Fruit fly (Drosophila melanogaster): ENCODE data around the gene spn-D.

- TF ChIP-seq gsb (GFP tag; IDR thresholded peaks at IDR 0.05) (no peak), dimm (GFP tag; IDR thresholded peaks at IDR 0.05) (no peak), Taf1 (GFP tag; IDR thresholded peaks at IDR 0.05) (no peak), CG6791 (GFP tag; IDR thresholded peaks at IDR 0.05; ENCODE audit: partially characterized antibody) (no peak), dpn (GFP tag; optimal IDR thresholded peaks at IDR 0.05) (peak in 1 of 2 experiments; percentile 38)
Observed at dm6 chr3R:27129580-27130385, 35.7 kb upstream of the spn-D start.

All from whole organism, embryonic.